Worm (Caenorhabditis elegans) whole organism, midembryonic: Measurements from ENCODE around the gene C01G12.13.

Experiments used
- T22C8.4 ChIP-seq: fragments of 200-800 bp; sonication (Bioruptor generic); IDR thresholded peaks from 2 replicates; pipeline ENCODE4 v1.3.6; 2022; ENCODE audit warnings: missing genetic modification characterization, missing compliant biosample characterization
- cog-1 ChIP-seq: sonication (generic microtip); optimal IDR thresholded peaks from 2 replicates; lab custom pipeline; 2016; ENCODE audit warnings: missing genetic modification characterization, missing compliant biosample characterization
- flt-1 ChIP-seq: fragments of 200-800 bp; sonication (Bioruptor generic); IDR thresholded peaks from 2 replicates; pipeline ENCODE4 v1.3.6; 2022; ENCODE audit warnings: missing genetic modification characterization, missing compliant biosample characterization
- klf-2 ChIP-seq: fragments of 200-800 bp; sonication (Bioruptor generic); conservative IDR thresholded peaks from 2 replicates; pipeline ENCODE4 v1.3.6; 2022; ENCODE audit warnings: missing genetic modification reagents, missing genetic modification characterization, missing compliant biosample characterization
- med-1 ChIP-seq: sonication (generic microtip); optimal IDR thresholded peaks from 2 replicates; lab custom pipeline; 2017; ENCODE audit warnings: missing genetic modification characterization, mild to moderate bottlenecking, missing compliant biosample characterization, antibody characterized with exemption, missing genetic modification reagents; ENCODE audit not compliant: insufficient read depth
- ref-1 ChIP-seq: fragments of 200-800 bp; sonication (Bioruptor generic); conservative IDR thresholded peaks from 2 replicates; pipeline ENCODE4 v1.3.6; 2022; ENCODE audit warnings: missing genetic modification reagents, missing genetic modification characterization, missing compliant biosample characterization
- tab-1 ChIP-seq: fragments of 200-800 bp; sonication (Bioruptor generic); IDR thresholded peaks from 2 replicates; pipeline ENCODE4 v1.3.6; 2022; ENCODE audit warnings: missing genetic modification characterization, missing compliant biosample characterization
- ztf-23 ChIP-seq: fragments of 200-800 bp; sonication (Bioruptor generic); IDR thresholded peaks from 2 replicates; pipeline ENCODE4 v1.3.6; 2022; ENCODE audit warnings: missing genetic modification reagents, missing genetic modification characterization, missing compliant biosample characterization
- ztf-29 ChIP-seq: fragments of 200-800 bp; sonication (Bioruptor generic); IDR thresholded peaks from 2 replicates; pipeline ENCODE4 v1.3.6; 2022; ENCODE audit warnings: missing genetic modification reagents, missing genetic modification characterization, missing compliant biosample characterization

The C01G12.13 gene

DNA sequence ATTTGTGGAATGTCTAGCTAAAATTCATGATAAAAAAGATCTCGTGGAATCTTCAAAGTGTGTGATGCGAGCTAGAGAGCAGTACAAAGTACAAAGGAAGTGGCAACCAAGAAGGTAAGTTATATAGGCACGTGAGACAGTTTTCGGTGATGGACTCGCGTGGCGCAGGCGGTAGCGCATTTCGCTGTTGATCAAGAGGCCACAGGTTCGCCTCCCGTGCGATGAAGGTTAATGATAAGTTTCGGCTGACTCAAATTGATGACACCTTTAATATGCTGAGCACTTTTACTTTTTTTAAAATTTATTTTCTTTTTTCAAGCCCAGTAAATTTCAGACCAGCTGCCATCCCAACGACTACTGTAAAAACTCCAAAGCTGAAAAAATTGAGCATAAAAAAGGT is 40.4 kb downstream of the C01G12.13 start:
- TF ChIP-seq ref-1 (GFP tag; lab: Robert Waterston, UW) (no peak), klf-2 (GFP tag; lab: Robert Waterston, UW) (0 out of 2 replicates have a peak, but pooled peaks have one; percentile 42), flt-1 (GFP tag; lab: Robert Waterston, UW) (no peak), ztf-23 (GFP tag; lab: Robert Waterston, UW) (no peak), med-1 (GFP tag; lab: Kevin White, UChicago) (no peak), T22C8.4 (GFP tag; lab: Robert Waterston, UW) (no peak), tab-1 (GFP tag; lab: Robert Waterston, UW) (0 out of 2 replicates have a peak, but pooled peaks have one; percentile 26), ztf-29 (GFP tag; lab: Robert Waterston, UW) (no peak), cog-1 (tag; lab: Kevin White, UChicago) (no peak)

DNA sequence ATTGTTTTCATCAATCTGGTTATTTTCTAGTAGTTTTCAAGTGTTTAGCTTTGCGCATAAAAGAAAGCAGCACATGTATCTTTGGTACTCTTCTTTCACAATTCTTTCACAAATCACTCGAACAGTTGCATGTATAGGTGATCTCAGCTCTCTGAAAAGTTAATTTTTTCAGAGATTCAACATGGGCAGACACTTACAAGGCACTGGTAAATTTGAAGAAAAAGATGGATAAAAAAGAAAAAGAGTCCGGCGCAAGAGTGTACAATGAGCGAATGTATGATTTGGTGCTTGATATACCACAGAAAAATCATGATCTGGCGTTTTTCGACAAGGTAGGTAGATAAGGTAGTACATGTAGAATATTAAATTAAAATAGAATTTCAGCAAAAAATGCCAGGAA is 41.6 kb downstream of the C01G12.13 start:
- TF ChIP-seq T22C8.4 (GFP tag; lab: Robert Waterston, UW) (no peak), ztf-23 (GFP tag; lab: Robert Waterston, UW) (no peak), flt-1 (GFP tag; lab: Robert Waterston, UW) (no peak), cog-1 (tag; lab: Kevin White, UChicago) (no peak), tab-1 (GFP tag; lab: Robert Waterston, UW) (no peak), ref-1 (GFP tag; lab: Robert Waterston, UW) (no peak)

DNA sequence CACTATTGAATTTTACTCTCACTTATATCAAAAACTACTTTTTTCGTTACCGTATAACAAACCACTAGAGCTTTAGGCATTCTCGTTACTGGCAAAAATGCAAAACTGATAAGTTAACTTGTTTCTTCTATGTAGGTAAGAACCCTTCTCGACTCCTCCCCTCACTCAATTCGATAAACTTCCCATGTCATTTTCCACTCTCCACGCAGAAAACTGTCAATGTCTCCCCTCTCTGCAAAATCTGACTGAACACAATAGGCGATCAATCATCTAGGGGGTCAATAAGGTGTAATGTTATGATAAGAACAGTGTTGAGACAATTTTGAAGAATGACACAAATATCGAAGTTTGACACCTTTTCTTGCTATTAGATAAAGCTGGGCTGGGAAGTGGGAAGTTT is 42.2 kb downstream of the C01G12.13 start:
- no peak for TF ChIP-seq flt-1 (GFP tag; lab: Robert Waterston, UW)
- no peak for TF ChIP-seq ztf-29 (GFP tag; lab: Robert Waterston, UW)
- no peak for TF ChIP-seq T22C8.4 (GFP tag; lab: Robert Waterston, UW)
- no peak for TF ChIP-seq klf-2 (GFP tag; lab: Robert Waterston, UW)
- TF ChIP-seq ref-1 (GFP tag; lab: Robert Waterston, UW): no peak
- TF ChIP-seq med-1 (GFP tag; lab: Kevin White, UChicago): no peak
- TF ChIP-seq ztf-23 (GFP tag; lab: Robert Waterston, UW): no peak
- TF ChIP-seq tab-1 (GFP tag; lab: Robert Waterston, UW): no peak
- TF ChIP-seq cog-1 (tag; lab: Kevin White, UChicago): no peak

DNA sequence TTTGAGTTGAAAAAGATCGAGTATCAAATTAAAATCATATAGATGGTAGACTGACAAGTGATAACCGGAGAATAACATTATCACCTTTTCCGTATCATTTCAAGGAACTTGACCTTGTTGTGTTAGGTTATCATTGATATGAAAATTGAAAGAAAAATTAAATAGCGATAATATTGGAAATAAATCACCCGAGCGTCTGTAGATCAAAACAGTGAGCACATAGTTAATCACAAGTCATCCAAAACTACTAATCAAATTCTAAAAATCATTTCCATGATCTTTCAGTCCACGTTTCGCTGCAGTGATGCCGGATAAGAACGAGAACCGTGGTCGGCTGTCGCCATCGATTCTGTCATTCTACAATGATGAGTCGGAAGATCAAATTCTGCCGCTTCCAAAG is 43.3 kb downstream of the C01G12.13 start:
- TF ChIP-seq flt-1 (GFP tag; lab: Robert Waterston, UW): no peak
- no peak for TF ChIP-seq klf-2 (GFP tag; lab: Robert Waterston, UW)
- no peak for TF ChIP-seq T22C8.4 (GFP tag; lab: Robert Waterston, UW)
- no peak for TF ChIP-seq ref-1 (GFP tag; lab: Robert Waterston, UW)
- TF ChIP-seq tab-1 (GFP tag; lab: Robert Waterston, UW): no peak
- TF ChIP-seq cog-1 (tag; lab: Kevin White, UChicago): no peak
- no peak for TF ChIP-seq med-1 (GFP tag; lab: Kevin White, UChicago)
- TF ChIP-seq ztf-29 (GFP tag; lab: Robert Waterston, UW): no peak
- no peak for TF ChIP-seq ztf-23 (GFP tag; lab: Robert Waterston, UW)

DNA sequence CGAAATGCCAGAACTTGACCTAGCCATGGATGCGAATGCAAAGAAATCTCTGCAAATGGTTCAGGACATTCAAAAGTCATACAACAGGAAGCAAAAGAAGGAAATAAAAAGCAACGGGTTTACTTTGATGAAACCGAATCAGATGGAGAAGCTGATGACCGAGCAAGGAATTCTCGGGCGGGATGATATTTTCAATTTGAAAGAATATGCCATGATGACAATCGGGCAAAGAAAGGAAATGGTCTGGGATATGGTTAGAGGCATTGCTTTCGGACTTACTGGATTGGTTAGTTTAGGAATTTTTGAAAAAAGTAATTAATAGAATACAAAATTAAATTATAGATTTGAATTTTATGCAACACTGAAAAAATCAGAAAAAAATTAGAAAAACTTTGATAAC is 44.2 kb downstream of the C01G12.13 start:
- TF ChIP-seq flt-1 (GFP tag; lab: Robert Waterston, UW) (no peak), ztf-23 (GFP tag; lab: Robert Waterston, UW) (no peak), klf-2 (GFP tag; lab: Robert Waterston, UW) (no peak), cog-1 (tag; lab: Kevin White, UChicago) (no peak), T22C8.4 (GFP tag; lab: Robert Waterston, UW) (no peak), ref-1 (GFP tag; lab: Robert Waterston, UW) (no peak), med-1 (GFP tag; lab: Kevin White, UChicago) (no peak), tab-1 (GFP tag; lab: Robert Waterston, UW) (no peak), ztf-29 (GFP tag; lab: Robert Waterston, UW) (no peak)

DNA sequence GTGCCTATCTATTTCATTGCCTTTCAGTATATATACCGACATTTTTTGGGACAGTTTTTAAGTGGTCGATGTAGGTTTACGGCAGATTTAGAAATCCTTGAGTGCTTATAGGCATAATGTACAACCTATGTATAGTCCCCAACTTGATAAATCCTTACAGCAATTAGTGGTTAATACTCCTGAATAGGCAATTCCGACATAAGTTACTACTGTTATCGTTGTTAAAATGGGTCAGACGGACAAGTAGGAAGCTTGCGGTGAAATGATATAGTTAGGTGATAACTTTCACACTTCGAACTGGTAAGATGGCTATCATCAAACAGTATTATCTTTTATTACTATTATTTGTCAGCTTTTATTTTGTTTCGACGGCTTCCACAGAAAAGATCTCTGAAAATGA is 46.2 kb downstream of the C01G12.13 start, which contains the start of gene mltn-10:
TSS of gene mltn-10 (plus strand) at position 301 of the 400 bp plus-strand sequence.
- TF ChIP-seq klf-2 (GFP tag; lab: Robert Waterston, UW) (no peak), ztf-23 (GFP tag; lab: Robert Waterston, UW) (no peak), cog-1 (tag; lab: Kevin White, UChicago) (no peak), tab-1 (GFP tag; lab: Robert Waterston, UW) (no peak), ref-1 (GFP tag; lab: Robert Waterston, UW) (no peak), ztf-29 (GFP tag; lab: Robert Waterston, UW) (no peak), T22C8.4 (GFP tag; lab: Robert Waterston, UW) (no peak), flt-1 (GFP tag; lab: Robert Waterston, UW) (no peak), med-1 (GFP tag; lab: Kevin White, UChicago) (no peak)

DNA sequence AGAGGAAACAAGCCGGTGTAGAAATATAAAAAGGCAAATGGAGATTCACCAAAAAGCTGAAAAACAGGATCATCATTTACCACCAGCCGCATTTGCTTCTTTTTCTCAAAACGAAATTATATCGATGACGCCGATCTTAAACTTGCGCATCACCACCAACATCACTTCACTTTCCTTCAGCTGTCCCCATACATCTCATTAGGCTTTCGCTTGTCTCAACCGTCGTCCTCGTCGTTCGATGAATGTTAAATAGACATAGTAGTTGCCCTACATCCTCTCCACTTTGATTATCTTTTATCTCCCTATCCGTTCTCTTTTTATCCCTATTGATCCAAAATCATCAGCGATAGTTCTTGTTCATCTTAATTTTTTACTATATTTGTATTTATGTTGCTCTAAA is 50.4 kb downstream of the C01G12.13 start:
- TF ChIP-seq cog-1 (tag; lab: Kevin White, UChicago): no peak
- TF ChIP-seq med-1 (GFP tag; lab: Kevin White, UChicago): no peak
- TF ChIP-seq T22C8.4 (GFP tag; lab: Robert Waterston, UW): no peak
- no peak for TF ChIP-seq ztf-29 (GFP tag; lab: Robert Waterston, UW)
- TF ChIP-seq flt-1 (GFP tag; lab: Robert Waterston, UW): no peak
- no peak for TF ChIP-seq ref-1 (GFP tag; lab: Robert Waterston, UW)
- no peak for TF ChIP-seq ztf-23 (GFP tag; lab: Robert Waterston, UW)
- TF ChIP-seq klf-2 (GFP tag; lab: Robert Waterston, UW): no peak
- TF ChIP-seq tab-1 (GFP tag; lab: Robert Waterston, UW): no peak

DNA sequence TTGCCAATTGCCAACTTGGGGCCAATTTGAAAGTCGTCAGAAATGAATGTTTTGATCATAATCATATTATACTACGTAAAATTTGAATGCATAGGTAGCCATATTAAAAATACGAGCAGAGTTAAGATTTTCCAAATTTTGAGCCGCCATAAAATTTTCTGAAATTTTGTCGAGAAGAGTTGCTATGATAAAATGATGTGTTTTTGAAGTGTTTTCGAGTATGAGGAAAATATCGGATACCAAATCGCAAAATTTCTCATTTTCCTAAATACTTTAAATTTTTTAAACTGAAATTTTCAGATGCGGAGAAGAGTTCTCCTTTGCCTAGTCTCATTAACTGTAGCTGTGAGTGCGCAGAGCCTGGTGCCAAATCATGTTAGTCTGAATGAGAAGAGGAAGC is 50.8 kb downstream of the C01G12.13 start, which contains the start of gene tag-297:
TSS of gene tag-297 (plus strand) at position 301 of the 400 bp plus-strand sequence.
- TF ChIP-seq med-1 (GFP tag; lab: Kevin White, UChicago) (no peak), ztf-29 (GFP tag; lab: Robert Waterston, UW) (no peak), klf-2 (GFP tag; lab: Robert Waterston, UW) (no peak), flt-1 (GFP tag; lab: Robert Waterston, UW) (no peak), T22C8.4 (GFP tag; lab: Robert Waterston, UW) (no peak), ztf-23 (GFP tag; lab: Robert Waterston, UW) (no peak), ref-1 (GFP tag; lab: Robert Waterston, UW) (no peak), cog-1 (tag; lab: Kevin White, UChicago) (no peak), tab-1 (GFP tag; lab: Robert Waterston, UW) (no peak)
